Worm (Caenorhabditis elegans) whole organism, L4/young adult: ENCODE measurements around the gene sre-55.

Experiments used
- dao-5 ChIP-seq: sonication (generic microtip); optimal IDR thresholded peaks from 2 replicates; lab custom pipeline; 2016; ENCODE audit warnings: missing genotype, missing genetic modification characterization, moderate library complexity, missing compliant biosample characterization
- him-1 ChIP-seq: sonication (generic microtip); optimal IDR thresholded peaks from 2 replicates; lab custom pipeline; 2016; ENCODE audit warnings: missing genotype, missing genetic modification reagents, missing genetic modification characterization, missing compliant biosample characterization

ce11 chrII:12303142-12303541 lies 26.0 kb upstream of the sre-55 start, which contains the start of gene sre-50:
- TF ChIP-seq him-1 (tag; lab: Kevin White, UChicago) (no peak), dao-5 (tag; lab: Kevin White, UChicago) (no peak)
